Worm (Caenorhabditis elegans): ENCODE data around the gene W04H10.2.

DNA sequence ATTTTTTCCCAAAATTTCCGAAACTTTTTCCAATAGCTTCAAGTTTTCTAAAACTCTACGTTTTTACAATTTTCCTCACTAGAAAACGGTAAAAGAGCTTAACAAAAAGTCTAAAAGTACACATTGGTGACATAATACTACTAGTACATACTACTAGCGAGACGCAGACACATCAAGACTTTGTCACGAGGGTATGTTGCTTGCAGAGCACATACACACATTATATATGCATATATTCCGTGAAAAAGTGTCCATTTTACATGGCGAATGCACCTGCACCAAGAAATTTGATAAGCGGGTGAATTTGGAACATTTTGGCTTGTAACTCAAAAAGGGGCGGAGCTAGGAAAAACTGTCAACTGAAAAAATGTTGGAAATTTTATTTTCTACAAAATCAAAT is 4.1 kb upstream of the W04H10.2 start:
- TF ChIP-seq ces-1 (GFP tag; optimal IDR thresholded peaks at IDR 0.05) = no peak
- TF ChIP-seq tlp-1 (tag; optimal IDR thresholded peaks at IDR 0.05) = no peak
- TF ChIP-seq fkh-10 (GFP tag; optimal IDR thresholded peaks at IDR 0.05) = no peak
- TF ChIP-seq unc-62 (GFP tag; optimal IDR thresholded peaks at IDR 0.05) = no peak
- TF ChIP-seq ztf-11 (tag; optimal IDR thresholded peaks at IDR 0.05) = no peak
- TF ChIP-seq pag-3 (tag; optimal IDR thresholded peaks at IDR 0.05; ENCODE audit: borderline replicate concordance, insufficient read depth) = no peak
- no peak for TF ChIP-seq sptf-1 (tag; optimal IDR thresholded peaks at IDR 0.05)
- no peak for TF ChIP-seq elt-3 (tag; optimal IDR thresholded peaks at IDR 0.05)
- no peak for TF ChIP-seq ceh-63 (GFP tag; optimal IDR thresholded peaks at IDR 0.05)
- TF ChIP-seq unc-86 (tag; optimal IDR thresholded peaks at IDR 0.05) = peak; percentile 91
- no peak for TF ChIP-seq C04F5.9 (tag; optimal IDR thresholded peaks at IDR 0.05)
- TF ChIP-seq nhr-85 (tag) = no peak
- TF ChIP-seq jun-1 (tag; optimal IDR thresholded peaks at IDR 0.05) = no peak

Measured in whole organism, L1 larva.